Fruit fly (Drosophila melanogaster): ENCODE data around the gene Saf-B.

dm6 chr3R:24866976-24867375, 49.7 kb downstream of the Saf-B start:
- no peak for TF ChIP-seq pan (optimal IDR thresholded peaks at IDR 0.05)
- no peak for TF ChIP-seq psq (optimal IDR thresholded peaks at IDR 0.05)

All from whole organism.